Fruit fly (Drosophila melanogaster): Measurements from ENCODE around the gene NP15.6.

- TF ChIP-seq CG5204 (GFP tag; optimal IDR thresholded peaks at IDR 0.05) (no peak), kay (GFP tag; ENCODE audit: borderline replicate concordance) (no peak)
Measured at dm6 chr3R:19051247-19051646, 24.1 kb downstream of the NP15.6 start.
